Worm (Caenorhabditis elegans) whole organism, L4/young adult: ENCODE data around the gene Y54E2A.10.

Experiments
- W03F9.2 ChIP-seq: fragments of 150-350 bp; optimal IDR thresholded peaks from 2 replicates; lab custom pipeline; 2014; ENCODE audit warnings: missing biosample characterization, missing genetic modification characterization
- dao-5 ChIP-seq: sonication (generic microtip); optimal IDR thresholded peaks from 2 replicates; lab custom pipeline; 2016; ENCODE audit warnings: missing genotype, missing genetic modification characterization, moderate library complexity, missing compliant biosample characterization
- him-1 ChIP-seq: sonication (generic microtip); optimal IDR thresholded peaks from 2 replicates; lab custom pipeline; 2016; ENCODE audit warnings: missing genotype, missing genetic modification reagents, missing genetic modification characterization, missing compliant biosample characterization

- TF ChIP-seq W03F9.2 (no peak), him-1 (no peak), dao-5 (tag; lab: Kevin White, UChicago) (no peak)
Observed at ce11 chrII:14805686-14806085, 14.8 kb downstream of the Y54E2A.10 start, which contains the start of gene srt-11.
